Fruit fly (Drosophila melanogaster) Kc167 (cell line): ENCODE results near the gene Ire1.

ENCODE experiments used
- Sin3A ChIP-seq: fragments of >200 bp; optimal IDR thresholded peaks from 2 replicates; lab custom pipeline; 2018; ENCODE audit warnings: missing external identifiers
- h ChIP-seq: fragments of >200 bp; optimal IDR thresholded peaks from 3 replicates; lab custom pipeline; 2018; ENCODE audit warnings: missing external identifiers
- insv ChIP-seq: fragments of >200 bp; optimal IDR thresholded peaks from 3 replicates; lab custom pipeline; 2018; ENCODE audit warnings: missing external identifiers
- psq ChIP-seq: fragments of >200 bp; optimal IDR thresholded peaks from 2 replicates; lab custom pipeline; 2017; ENCODE audit warnings: missing external identifiers
- ttk ChIP-seq: sonication (Bioruptor generic); optimal IDR thresholded peaks from 2 replicates; lab custom pipeline; 2017; ENCODE audit warnings: missing external identifiers

DNA sequence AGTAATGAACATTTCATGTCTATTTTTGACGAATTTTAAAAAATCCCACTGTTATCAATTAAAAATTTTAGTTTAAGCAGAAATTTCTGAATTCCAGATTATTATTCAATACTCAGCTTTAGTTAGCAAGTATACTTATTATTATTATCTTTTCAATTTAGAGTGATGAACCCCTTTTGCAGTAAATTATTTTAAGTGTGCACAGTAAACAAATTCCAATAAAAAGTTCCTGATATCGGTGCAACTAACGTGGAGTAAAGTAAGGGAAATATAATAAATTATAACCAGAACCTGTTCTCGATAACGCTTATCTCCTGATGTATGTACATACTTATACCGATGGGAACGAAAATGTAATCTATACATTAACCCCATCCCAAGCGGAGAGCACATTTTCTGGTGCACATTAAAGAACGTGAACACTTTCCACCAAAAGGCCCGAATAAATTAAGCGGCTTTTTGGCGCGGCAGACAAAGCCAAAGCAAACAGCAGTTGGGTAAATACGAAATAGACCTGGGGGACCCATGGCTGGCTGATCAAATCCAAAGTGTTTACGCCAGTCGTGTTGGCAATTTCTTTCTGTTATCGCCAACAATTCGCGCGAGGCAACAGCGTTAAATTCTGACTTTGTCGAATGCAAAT lies 3.0 kb downstream of the Ire1 start:
- TF ChIP-seq ttk (lab: Kevin White, UChicago): no peak
- no peak for TF ChIP-seq psq (lab: Kevin White, UChicago)
- no peak for TF ChIP-seq insv (lab: Kevin White, UChicago)
- no peak for TF ChIP-seq h (lab: Kevin White, UChicago)
- no peak for TF ChIP-seq Sin3A (lab: Kevin White, UChicago)
